Fruit fly (Drosophila melanogaster) whole organism, embryonic: ENCODE results near the gene Nse1.
A peak's percentile ranks its signal among the peaks of the same experiment; 100 is the strongest.

ENCODE experiments used
- BEAF-32 ChIP-seq: fragments of 200-800 bp; sonication (Bioruptor generic); optimal IDR thresholded peaks from 3 replicates; lab custom pipeline; 2017; ENCODE audit warnings: missing biosample characterization, missing genetic modification characterization, mild to moderate bottlenecking, moderate library complexity, missing genetic modification reagents
- CG10267 ChIP-seq: fragments of 200-800 bp; sonication (Bioruptor generic); optimal IDR thresholded peaks from 2 replicates; lab custom pipeline; 2018; ENCODE audit warnings: missing biosample characterization, mild to moderate bottlenecking, missing genetic modification characterization, moderate library complexity
- CG12659 ChIP-seq: fragments of 200-800 bp; sonication (Bioruptor generic); optimal IDR thresholded peaks from 3 replicates; lab custom pipeline; 2017; ENCODE audit warnings: mild to moderate bottlenecking, missing biosample characterization, missing genetic modification reagents, missing genetic modification characterization
- CG13775 ChIP-seq: fragments of 200-800 bp; sonication (Bioruptor generic); optimal IDR thresholded peaks from 3 replicates; lab custom pipeline; 2017; ENCODE audit warnings: missing biosample characterization, mild to moderate bottlenecking, missing genetic modification characterization
- CG15073 ChIP-seq: fragments of 200-800 bp; sonication (Bioruptor generic); optimal IDR thresholded peaks from 2 replicates; lab custom pipeline; 2016; ENCODE audit warnings: missing biosample characterization, missing genetic modification characterization
- CG15269 ChIP-seq: fragments of 200-800 bp; sonication (Bioruptor generic); optimal IDR thresholded peaks from 2 replicates; lab custom pipeline; 2018; ENCODE audit warnings: missing biosample characterization, mild to moderate bottlenecking, missing genetic modification characterization, moderate library complexity
- CG16813 ChIP-seq: fragments of 200-800 bp; sonication (Bioruptor generic); IDR thresholded peaks from 3 replicates; pipeline ENCODE4 v1.3.6; 2022; ENCODE audit warnings: missing biosample characterization, missing genetic modification characterization; ENCODE audit not compliant: partially characterized antibody
- CG17328 ChIP-seq: fragments of 200-800 bp; sonication (Bioruptor generic); IDR thresholded peaks from 2 replicates; pipeline ENCODE4 v1.3.6; 2022; ENCODE audit warnings: missing biosample characterization, missing genetic modification characterization
- CG17385 ChIP-seq: fragments of 200-800 bp; sonication (Bioruptor generic); optimal IDR thresholded peaks from 3 replicates; lab custom pipeline; 2018; ENCODE audit warnings: missing biosample characterization, mild to moderate bottlenecking, missing genetic modification characterization
- CG17568 ChIP-seq: fragments of 200-800 bp; sonication (Bioruptor generic); optimal IDR thresholded peaks from 2 replicates; lab custom pipeline; 2018; ENCODE audit warnings: missing biosample characterization, mild to moderate bottlenecking, missing genetic modification characterization, moderate library complexity
- CG2199 ChIP-seq: fragments of 200-800 bp; sonication (Bioruptor generic); IDR thresholded peaks from 3 replicates; pipeline ENCODE4 v1.3.6; 2022; ENCODE audit warnings: missing biosample characterization, missing genetic modification characterization
- CG2712 ChIP-seq: fragments of 200-800 bp; optimal IDR thresholded peaks from 3 replicates; lab custom pipeline; 2019; ENCODE audit warnings: missing biosample characterization, mild to moderate bottlenecking, missing genetic modification characterization, moderate library complexity
- CG31388 ChIP-seq: fragments of 200-800 bp; sonication (Bioruptor generic); optimal IDR thresholded peaks from 2 replicates; lab custom pipeline; 2016; ENCODE audit warnings: missing biosample characterization, missing genetic modification characterization
- CG7357 ChIP-seq: fragments of 200-800 bp; sonication (Bioruptor generic); IDR thresholded peaks from 3 replicates; pipeline ENCODE4 v1.3.6; 2022; ENCODE audit warnings: missing biosample characterization, missing genetic modification characterization
- CG7839 ChIP-seq: fragments of 200-800 bp; sonication (Bioruptor generic); optimal IDR thresholded peaks from 3 replicates; lab custom pipeline; 2018; ENCODE audit warnings: missing biosample characterization, mild to moderate bottlenecking, missing genetic modification characterization, moderate library complexity
- CG8388 ChIP-seq: fragments of 200-800 bp; sonication (Bioruptor generic); optimal IDR thresholded peaks from 2 replicates; lab custom pipeline; 2019; ENCODE audit warnings: missing biosample characterization, mild to moderate bottlenecking, missing genetic modification characterization, moderate library complexity
- CG9876 ChIP-seq: fragments of 200-800 bp; sonication (Bioruptor generic); optimal IDR thresholded peaks from 2 replicates; lab custom pipeline; 2016; ENCODE audit warnings: missing biosample characterization, missing genetic modification characterization
- CkIIα-i1 ChIP-seq: fragments of 200-800 bp; sonication (Bioruptor generic); IDR thresholded peaks from 2 replicates; pipeline ENCODE4 v1.3.6; 2022; ENCODE audit warnings: missing biosample characterization, missing genetic modification characterization
- Doc3 ChIP-seq: fragments of 200-800 bp; sonication (Bioruptor generic); IDR thresholded peaks from 3 replicates; pipeline ENCODE4 v1.3.6; 2022; ENCODE audit warnings: missing biosample characterization, missing genetic modification characterization; ENCODE audit not compliant: partially characterized antibody
- Eip74EF ChIP-seq, 2 experiments: fragments of 200-800 bp in 1 of 2; fragments of >200 bp in 1 of 2; sonication (Bioruptor generic) in 1 of 2; optimal IDR thresholded peaks; 2 replicates each; lab custom pipeline; 2017 to 2019; ENCODE audit warnings: missing biosample characterization in 2 of 2, missing genetic modification characterization in 2 of 2, mild to moderate bottlenecking in 1 of 2, moderate library complexity in 1 of 2
- HLH3B ChIP-seq: fragments of 200-800 bp; sonication (Bioruptor generic); IDR thresholded peaks from 2 replicates; pipeline ENCODE4 v1.3.6; 2022; ENCODE audit warnings: missing biosample characterization, missing genetic modification characterization
- Hmx ChIP-seq: fragments of 200-800 bp; sonication (Bioruptor generic); optimal IDR thresholded peaks from 2 replicates; lab custom pipeline; 2016; ENCODE audit warnings: missing biosample characterization, missing genetic modification characterization
- Hr39 ChIP-seq: fragments of >200 bp; optimal IDR thresholded peaks from 2 replicates; lab custom pipeline; 2017
- Lim3 ChIP-seq: fragments of 200-800 bp; sonication (Bioruptor generic); IDR thresholded peaks from 2 replicates; pipeline ENCODE4 v1.3.6; 2022; ENCODE audit warnings: missing biosample characterization, missing genetic modification characterization
- Lpt ChIP-seq: fragments of >200 bp; optimal IDR thresholded peaks from 2 replicates; lab custom pipeline; 2018; ENCODE audit warnings: missing biosample characterization, missing genetic modification characterization
- MBD-R2 ChIP-seq: fragments of 200-800 bp; sonication (Bioruptor generic); IDR thresholded peaks from 2 replicates; pipeline ENCODE4 v1.3.6; 2022; ENCODE audit warnings: missing biosample characterization, missing genetic modification characterization
- Med ChIP-seq: fragments of 200-800 bp; sonication (Bioruptor generic); peaks from one replicate; lab custom pipeline; 2016; ENCODE audit warnings: missing biosample characterization, missing genetic modification characterization, mild to moderate bottlenecking, inconsistent platforms, moderate library complexity
- Ravus ChIP-seq: fragments of 200-800 bp; sonication (Bioruptor generic); IDR thresholded peaks from 2 replicates; pipeline ENCODE4 v1.3.6; 2022; ENCODE audit warnings: missing biosample characterization, missing genetic modification characterization
- ap ChIP-seq: fragments of 200-800 bp; sonication (Bioruptor generic); IDR thresholded peaks from 2 replicates; pipeline ENCODE4 v1.3.6; 2022; ENCODE audit warnings: missing biosample characterization, missing genetic modification characterization
- ara ChIP-seq: fragments of 200-800 bp; sonication (Bioruptor generic); IDR thresholded peaks from 2 replicates; pipeline ENCODE4 v1.3.6; 2022; ENCODE audit warnings: missing biosample characterization, missing genetic modification characterization
- chif ChIP-seq, 2 experiments: fragments of 200-800 bp; sonication (Bioruptor generic); optimal IDR thresholded peaks; 3 replicates each; lab custom pipeline; 2016; ENCODE audit warnings: missing biosample characterization in 2 of 2, missing genetic modification characterization in 2 of 2
- emc ChIP-seq: fragments of 200-800 bp; sonication (Bioruptor generic); optimal IDR thresholded peaks from 2 replicates; lab custom pipeline; 2016; ENCODE audit warnings: missing biosample characterization, missing genetic modification characterization
- h ChIP-seq: fragments of >200 bp; optimal IDR thresholded peaks from 2 replicates; lab custom pipeline; 2017
- hbn ChIP-seq: fragments of 200-800 bp; sonication (Bioruptor generic); IDR thresholded peaks from 2 replicates; pipeline ENCODE4 v1.3.6; 2022; ENCODE audit warnings: missing biosample characterization, missing genetic modification characterization; ENCODE audit not compliant: partially characterized antibody
- hkb ChIP-seq, 2 experiments: fragments of 200-800 bp in 1 of 2; fragments of >200 bp in 1 of 2; sonication (Bioruptor generic) in 1 of 2; IDR thresholded peaks in 1 of 2; optimal IDR thresholded peaks in 1 of 2; 2 replicates each; pipeline versions ENCODE4 v1.3.6 to Lab custom; 2017 to 2022; ENCODE audit warnings: missing biosample characterization in 1 of 2, missing genetic modification characterization in 1 of 2
- jing ChIP-seq: fragments of 200-800 bp; sonication (Bioruptor generic); optimal IDR thresholded peaks from 2 replicates; lab custom pipeline; 2018; ENCODE audit warnings: missing biosample characterization, mild to moderate bottlenecking, missing genetic modification characterization
- lilli ChIP-seq: fragments of 200-800 bp; sonication (Bioruptor generic); optimal IDR thresholded peaks from 3 replicates; lab custom pipeline; 2016; ENCODE audit warnings: missing biosample characterization, missing genetic modification characterization
- lmd ChIP-seq: fragments of 200-800 bp; sonication (Bioruptor generic); IDR thresholded peaks from 2 replicates; pipeline ENCODE4 v1.3.6; 2022; ENCODE audit warnings: missing biosample characterization, missing genetic modification characterization
- lola ChIP-seq, 3 experiments: fragments of >200 bp in 2 of 3; fragments of 200-800 bp in 1 of 3; sonication (Bioruptor generic) in 1 of 3; optimal IDR thresholded peaks; 2 replicates each; lab custom pipeline; 2017 to 2019; ENCODE audit warnings: missing biosample characterization in 3 of 3, missing genetic modification characterization in 3 of 3, mild to moderate bottlenecking in 1 of 3, moderate library complexity in 1 of 3
- nom ChIP-seq: fragments of 200-800 bp; sonication (Bioruptor generic); optimal IDR thresholded peaks from 2 replicates; lab custom pipeline; 2017; ENCODE audit warnings: missing biosample characterization, missing genetic modification characterization, mild to moderate bottlenecking, moderate library complexity, missing genetic modification reagents
- oc ChIP-seq: fragments of 200-800 bp; sonication (Bioruptor generic); optimal IDR thresholded peaks from 2 replicates; lab custom pipeline; 2018; ENCODE audit warnings: missing biosample characterization, mild to moderate bottlenecking, missing genetic modification characterization, moderate library complexity
- pho ChIP-seq: fragments of 200-800 bp; sonication (Bioruptor generic); optimal IDR thresholded peaks from 2 replicates; lab custom pipeline; 2016; ENCODE audit warnings: missing biosample characterization, missing genetic modification characterization
- pnt ChIP-seq: fragments of 200-800 bp; sonication (Bioruptor generic); optimal IDR thresholded peaks from 3 replicates; lab custom pipeline; 2016; ENCODE audit warnings: missing biosample characterization, missing genetic modification characterization
- pros ChIP-seq: fragments of 200-800 bp; sonication (Bioruptor generic); optimal IDR thresholded peaks from 3 replicates; lab custom pipeline; 2019; ENCODE audit warnings: missing biosample characterization, mild to moderate bottlenecking, missing genetic modification characterization, moderate library complexity
- psq ChIP-seq: fragments of 200-800 bp; sonication (Bioruptor generic); optimal IDR thresholded peaks from 2 replicates; lab custom pipeline; 2017; ENCODE audit warnings: missing biosample characterization, missing genetic modification characterization
- pzg ChIP-seq: fragments of 200-800 bp; sonication (Bioruptor generic); optimal IDR thresholded peaks from 3 replicates; lab custom pipeline; 2018; ENCODE audit warnings: missing biosample characterization, mild to moderate bottlenecking, missing genetic modification characterization, moderate library complexity
- seq ChIP-seq: fragments of 200-800 bp; sonication (Bioruptor generic); IDR thresholded peaks from 2 replicates; pipeline ENCODE4 v1.3.6; 2022; ENCODE audit warnings: missing biosample characterization, missing genetic modification characterization
- tll ChIP-seq, 2 experiments: fragments of 200-800 bp in 1 of 2; fragments of >200 bp in 1 of 2; sonication (Bioruptor generic) in 1 of 2; optimal IDR thresholded peaks; 2 replicates each; lab custom pipeline; 2017 to 2019; ENCODE audit warnings: missing biosample characterization in 2 of 2, missing genetic modification characterization in 2 of 2, mild to moderate bottlenecking in 1 of 2, moderate library complexity in 1 of 2
- wek ChIP-seq: fragments of 200-800 bp; sonication (Bioruptor generic); optimal IDR thresholded peaks from 3 replicates; lab custom pipeline; 2018; ENCODE audit warnings: missing biosample characterization, mild to moderate bottlenecking, missing genetic modification characterization, moderate library complexity
- zfh2 ChIP-seq: fragments of 200-800 bp; sonication (Bioruptor generic); optimal IDR thresholded peaks from 2 replicates; lab custom pipeline; 2016; ENCODE audit warnings: missing biosample characterization, missing genetic modification characterization

Nse1 gene

DNA sequence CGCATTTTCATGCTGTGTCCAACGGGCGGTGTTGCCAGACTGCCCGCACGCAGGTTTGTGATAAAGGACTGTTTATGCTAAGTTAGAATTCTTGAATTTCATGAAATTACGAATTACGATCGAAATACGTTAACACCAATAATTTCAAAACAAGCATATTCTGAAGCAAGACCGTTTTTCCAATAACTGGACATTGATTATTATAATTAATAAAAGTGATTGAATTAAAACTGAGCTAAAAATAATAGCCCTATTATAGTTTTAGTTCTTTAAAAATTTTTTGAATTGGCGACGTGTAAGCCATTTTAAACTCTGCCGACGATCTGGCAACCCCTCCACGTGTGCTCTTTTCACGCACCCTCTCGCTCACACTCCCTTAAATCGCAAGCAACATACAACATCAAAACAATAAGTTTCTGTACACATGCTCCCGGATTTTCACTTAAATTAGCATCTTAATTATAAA is 29.2 kb downstream of the Nse1 start (continued):
- peak; percentile 93 for TF ChIP-seq CG8388
- TF ChIP-seq CG7357, result peak; percentile 88
- peak; percentile 96 for TF ChIP-seq seq
- TF ChIP-seq hkb (optimal IDR thresholded peaks at IDR 0.05; lab: Kevin White, UChicago), result no peak
- TF ChIP-seq hkb (GFP tag; IDR thresholded peaks at IDR 0.05; lab: Robert Waterston, UW), result peak; percentile 95
- TF ChIP-seq lmd (GFP tag; lab: Robert Waterston, UW), result peak; percentile 92
- peak; percentile 74 for TF ChIP-seq Ravus (GFP tag; lab: Robert Waterston, UW)
- TF ChIP-seq wek (GFP tag; lab: Kevin White, UChicago), result peak; percentile 79
- peak; percentile 99 for TF ChIP-seq Med (GFP tag; lab: Kevin White, UChicago)
- no peak for TF ChIP-seq hbn (GFP tag; lab: Robert Waterston, UW)
- TF ChIP-seq pzg (GFP tag; lab: Kevin White, UChicago), result peak; percentile 36
- TF ChIP-seq pros, result peak; percentile 33
- peak; percentile 96 for TF ChIP-seq CG2712
- TF ChIP-seq psq (GFP tag; lab: Kevin White, UChicago), result peak; percentile 90
- peak; percentile 95 for TF ChIP-seq pho (GFP tag; lab: Kevin White, UChicago)
- no peak for TF ChIP-seq Lpt (GFP tag; lab: Kevin White, UChicago)
- peak; percentile 46 for TF ChIP-seq BEAF-32 (GFP tag; lab: Kevin White, UChicago)
- peak; percentile 98 for TF ChIP-seq CG12659 (GFP tag; lab: Kevin White, UChicago)
- TF ChIP-seq CG31388 (GFP tag; lab: Kevin White, UChicago), result peak; percentile 77
- TF ChIP-seq CG2199 (GFP tag; lab: Robert Waterston, UW), result peak; percentile 86; the same call in 1 of the 3 replicates
- TF ChIP-seq CG7839 (tag; lab: Kevin White, UChicago), result peak; percentile 97
- TF ChIP-seq zfh2 (GFP tag; lab: Kevin White, UChicago), result peak; percentile 94
- peak; percentile 77 for TF ChIP-seq CG9876 (GFP tag; lab: Kevin White, UChicago)
- peak; percentile 87 for TF ChIP-seq jing
- TF ChIP-seq emc (GFP tag; lab: Kevin White, UChicago), result peak; percentile 86
- TF ChIP-seq CG17385 (GFP tag; lab: Kevin White, UChicago), result peak; percentile 92
- TF ChIP-seq Hmx (GFP tag; lab: Kevin White, UChicago), result peak; percentile 86
- peak; percentile 98 for TF ChIP-seq CG13775 (GFP tag; lab: Kevin White, UChicago)
- peak; percentile 97 for TF ChIP-seq lilli
- TF ChIP-seq h (lab: Kevin White, UChicago), result no peak
- TF ChIP-seq CG17568 (GFP tag; lab: Kevin White, UChicago), result peak; percentile 87
- no peak for TF ChIP-seq Hr39 (lab: Kevin White, UChicago)
- TF ChIP-seq oc (tag; lab: Kevin White, UChicago), result peak; percentile 87
- TF ChIP-seq CG15073, result peak; percentile 73
- TF ChIP-seq ara (GFP tag; lab: Robert Waterston, UW), result peak; percentile 86
- TF ChIP-seq CkIIα-i1 (GFP tag; lab: Robert Waterston, UW), result peak; percentile 75
- peak; percentile 79 for TF ChIP-seq MBD-R2
- peak; percentile 89 for TF ChIP-seq CG10267 (tag; lab: Kevin White, UChicago)
- peak; percentile 86 for TF ChIP-seq pnt (GFP tag; lab: Kevin White, UChicago)
- TF ChIP-seq Doc3, result no peak
- peak; percentile 89 for TF ChIP-seq chif (GFP tag; optimal IDR thresholded peaks at IDR 0.05; lab: Kevin White, UChicago)
- TF ChIP-seq CG16813, result no peak
- TF ChIP-seq HLH3B, result peak; percentile 89
- TF ChIP-seq nom (GFP tag; lab: Kevin White, UChicago), result peak; percentile 71
- TF ChIP-seq lola (GFP tag; optimal IDR thresholded peaks at IDR 0.05; lab: Kevin White, UChicago), result peak in 1 of 3 experiments; percentile 94
- peak in 1 of 2 experiments; percentile 92 for TF ChIP-seq Eip74EF (GFP tag; optimal IDR thresholded peaks at IDR 0.05; lab: Kevin White, UChicago)
- TF ChIP-seq CG15269 (tag; lab: Kevin White, UChicago), result peak; percentile 96
- TF ChIP-seq Lim3 (GFP tag; lab: Robert Waterston, UW), result peak; percentile 82
- peak; percentile 78 for TF ChIP-seq ap (GFP tag; lab: Robert Waterston, UW)
- TF ChIP-seq tll (GFP tag; optimal IDR thresholded peaks at IDR 0.05; lab: Kevin White, UChicago), result peak; percentile 28
- peak; percentile 88 for TF ChIP-seq CG17328 (GFP tag; lab: Robert Waterston, UW)
